Worm (Caenorhabditis elegans) whole organism, mixed stage, embryonic: ENCODE measurements around the gene B0416.10.

Experiments
- M03D4.4 ChIP-seq: sonication (generic microtip); optimal IDR thresholded peaks from 2 replicates; lab custom pipeline; 2017; ENCODE audit warnings: mild to moderate bottlenecking, missing genetic modification characterization, missing compliant biosample characterization
- bed-3 ChIP-seq: fragments of 200-800 bp; sonication (Bioruptor generic); optimal IDR thresholded peaks from 3 replicates; lab custom pipeline; 2018; ENCODE audit warnings: mild to moderate bottlenecking, missing genetic modification characterization, moderate library complexity, missing compliant biosample characterization
- ceh-39 ChIP-seq: fragments of 150-350 bp; optimal IDR thresholded peaks from 2 replicates; lab custom pipeline; 2014; ENCODE audit warnings: missing biosample characterization, missing genetic modification characterization
- ceh-43 ChIP-seq: fragments of 200-800 bp; sonication (Bioruptor generic); optimal IDR thresholded peaks from 2 replicates; lab custom pipeline; 2018; ENCODE audit warnings: mild to moderate bottlenecking, missing genetic modification characterization, moderate library complexity, missing compliant biosample characterization
- ceh-83 ChIP-seq: fragments of 200-800 bp; sonication (Bioruptor generic); optimal IDR thresholded peaks from 2 replicates; lab custom pipeline; 2018; ENCODE audit warnings: mild to moderate bottlenecking, missing genetic modification characterization, missing compliant biosample characterization
- ces-1 ChIP-seq: fragments of 150-350 bp; optimal IDR thresholded peaks from 2 replicates; lab custom pipeline; 2014; ENCODE audit warnings: missing biosample characterization, missing genetic modification reagents, missing genetic modification characterization
- elt-1 ChIP-seq: sonication (generic microtip); optimal IDR thresholded peaks from 2 replicates; lab custom pipeline; 2017; ENCODE audit warnings: missing genetic modification characterization, mild to moderate bottlenecking, missing compliant biosample characterization, antibody characterized with exemption, moderate library complexity, borderline replicate concordance; ENCODE audit not compliant: insufficient read depth
- elt-3 ChIP-seq: fragments of 150-350 bp; optimal IDR thresholded peaks from 2 replicates; lab custom pipeline; 2014; ENCODE audit warnings: missing biosample characterization, missing genetic modification characterization
- flh-1 ChIP-seq: fragments of 200-800 bp; sonication (Bioruptor generic); optimal IDR thresholded peaks from 2 replicates; lab custom pipeline; 2018; ENCODE audit warnings: mild to moderate bottlenecking, missing genetic modification characterization, moderate library complexity, missing compliant biosample characterization
- ham-2 ChIP-seq: fragments of 200-800 bp; sonication (Bioruptor generic); optimal IDR thresholded peaks from 2 replicates; lab custom pipeline; 2018; ENCODE audit warnings: mild to moderate bottlenecking, missing genetic modification characterization, missing compliant biosample characterization
- hlh-1 ChIP-seq: fragments of 150-350 bp; optimal IDR thresholded peaks from 2 replicates; lab custom pipeline; 2014; ENCODE audit warnings: missing biosample characterization, missing genetic modification reagents, missing genetic modification characterization
- lin-13 ChIP-seq: fragments of 150-350 bp; optimal IDR thresholded peaks from 2 replicates; lab custom pipeline; 2014; ENCODE audit warnings: missing biosample characterization, missing genetic modification characterization
- lin-32 ChIP-seq: fragments of 200-800 bp; sonication (Bioruptor generic); optimal IDR thresholded peaks from 2 replicates; lab custom pipeline; 2018; ENCODE audit warnings: mild to moderate bottlenecking, missing genetic modification characterization, missing compliant biosample characterization
- lsy-2 ChIP-seq: fragments of 150-350 bp; optimal IDR thresholded peaks from 2 replicates; lab custom pipeline; 2014; ENCODE audit warnings: missing biosample characterization, missing genetic modification characterization
- mab-5 ChIP-seq: fragments of 150-350 bp; optimal IDR thresholded peaks from 2 replicates; lab custom pipeline; 2014; ENCODE audit warnings: missing biosample characterization, missing genetic modification characterization
- mep-1 ChIP-seq: fragments of 150-350 bp; optimal IDR thresholded peaks from 2 replicates; lab custom pipeline; 2017; ENCODE audit warnings: missing biosample characterization, missing genetic modification reagents, missing genetic modification characterization, inconsistent platforms
- mls-2 ChIP-seq: sonication (generic microtip); optimal IDR thresholded peaks from 2 replicates; lab custom pipeline; 2016; ENCODE audit warnings: mild to moderate bottlenecking, missing genetic modification characterization, moderate library complexity, missing compliant biosample characterization
- nhr-12 ChIP-seq: fragments of 150-350 bp; optimal IDR thresholded peaks from 2 replicates; lab custom pipeline; 2014; ENCODE audit warnings: missing biosample characterization, missing genetic modification characterization
- nhr-2 ChIP-seq: fragments of 150-350 bp; optimal IDR thresholded peaks from 2 replicates; lab custom pipeline; 2014; ENCODE audit warnings: missing biosample characterization, missing genetic modification characterization
- nhr-28 ChIP-seq: fragments of 150-350 bp; optimal IDR thresholded peaks from 2 replicates; lab custom pipeline; 2014; ENCODE audit warnings: missing biosample characterization, missing genetic modification characterization
- nhr-76 ChIP-seq: sonication (generic microtip); optimal IDR thresholded peaks from 2 replicates; lab custom pipeline; 2017; ENCODE audit warnings: missing biosample characterization, missing genetic modification characterization
- pha-4 ChIP-seq: fragments of 150-350 bp; optimal IDR thresholded peaks from 2 replicates; lab custom pipeline; 2018; ENCODE audit warnings: missing biosample characterization, missing genetic modification reagents, missing genetic modification characterization
- sem-2 ChIP-seq: fragments of 200-800 bp; sonication (Bioruptor generic); optimal IDR thresholded peaks from 2 replicates; lab custom pipeline; 2018; ENCODE audit warnings: mild to moderate bottlenecking, missing genetic modification characterization, missing compliant biosample characterization
- sptf-1 ChIP-seq: sonication (generic microtip); optimal IDR thresholded peaks from 2 replicates; lab custom pipeline; 2017; ENCODE audit warnings: mild to moderate bottlenecking, missing genetic modification characterization, moderate library complexity, missing compliant biosample characterization
- tbx-8 ChIP-seq: fragments of 200-800 bp; sonication (Bioruptor generic); optimal IDR thresholded peaks from 2 replicates; lab custom pipeline; 2018; ENCODE audit warnings: mild to moderate bottlenecking, missing genetic modification characterization, moderate library complexity, missing compliant biosample characterization
- unc-39 ChIP-seq: fragments of 150-350 bp; optimal IDR thresholded peaks from 2 replicates; lab custom pipeline; 2014; ENCODE audit warnings: missing biosample characterization, missing genetic modification characterization
- unc-62 ChIP-seq: fragments of 150-350 bp; optimal IDR thresholded peaks from 2 replicates; lab custom pipeline; 2014; ENCODE audit warnings: missing biosample characterization, missing genetic modification reagents, missing genetic modification characterization
- zip-8 ChIP-seq: fragments of 150-350 bp; optimal IDR thresholded peaks from 2 replicates; lab custom pipeline; 2014; ENCODE audit warnings: missing biosample characterization, missing genetic modification characterization
- ztf-11 ChIP-seq: fragments of 150-350 bp; optimal IDR thresholded peaks from 2 replicates; lab custom pipeline; 2014; ENCODE audit warnings: missing biosample characterization, missing genetic modification characterization

B0416.10 gene

DNA sequence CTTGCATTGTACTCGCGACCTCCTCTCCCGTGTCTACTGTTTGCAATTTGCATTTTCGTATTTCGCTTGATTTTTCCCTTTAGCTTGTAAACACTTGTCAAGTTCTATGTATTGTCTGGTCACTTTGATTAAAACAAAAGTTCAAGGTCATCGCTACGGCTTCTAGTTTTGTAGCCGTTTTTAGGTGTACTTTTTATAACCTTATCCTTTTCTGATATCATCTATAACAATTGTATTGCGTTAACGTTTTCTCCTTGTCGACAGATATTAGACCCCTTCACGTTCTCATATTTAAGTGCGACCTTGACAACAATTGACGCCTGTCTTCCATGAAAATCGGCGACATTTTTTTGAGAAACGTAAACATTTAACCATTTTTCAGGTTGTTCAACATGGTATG is 27.8 kb downstream of the B0416.10 start:
- TF ChIP-seq M03D4.4 (tag; lab: Kevin White, UChicago) = no peak
- TF ChIP-seq elt-3 (tag; lab: Kevin White, UChicago) = no peak
- no peak for TF ChIP-seq ceh-43 (GFP tag; lab: Kevin White, UChicago)
- TF ChIP-seq pha-4 (tag; lab: Kevin White, UChicago) = no peak
- TF ChIP-seq nhr-12 (tag; lab: Kevin White, UChicago) = no peak
- TF ChIP-seq nhr-2 (tag; lab: Kevin White, UChicago) = no peak
- TF ChIP-seq sem-2 (GFP tag; lab: Kevin White, UChicago) = no peak
- TF ChIP-seq lin-13 (tag; lab: Kevin White, UChicago) = no peak
- TF ChIP-seq sptf-1 (tag; lab: Kevin White, UChicago) = no peak
- no peak for TF ChIP-seq mls-2 (tag; lab: Kevin White, UChicago)
- no peak for TF ChIP-seq mab-5 (tag; lab: Kevin White, UChicago)
- TF ChIP-seq elt-1 (tag; lab: Kevin White, UChicago) = no peak
- TF ChIP-seq mep-1 (tag; lab: Kevin White, UChicago) = no peak
- no peak for TF ChIP-seq tbx-8 (GFP tag; lab: Kevin White, UChicago)

DNA sequence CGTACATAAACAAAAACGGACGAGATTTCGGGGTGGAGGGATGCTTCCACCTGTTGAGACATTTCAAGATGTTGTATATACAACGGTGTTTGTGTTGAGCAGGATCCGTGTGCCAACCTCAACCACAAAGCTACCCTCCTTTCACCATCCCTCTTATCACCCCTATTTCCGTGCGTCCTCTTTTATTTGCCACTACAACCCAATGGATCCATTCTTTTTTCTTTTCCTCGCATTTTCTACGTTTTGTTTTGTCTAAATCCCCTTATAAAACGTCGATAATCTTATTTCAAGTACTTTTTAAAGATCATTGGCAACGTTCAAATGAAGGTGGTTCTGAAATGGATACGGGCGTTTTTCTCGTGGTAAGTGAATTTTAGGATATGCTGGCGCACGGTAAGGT is 31.2 kb downstream of the B0416.10 start, which contains the start of gene gpa-12:
gpa-12 (plus strand) TSS at position 301 of the 400 bp plus-strand sequence.
- TF ChIP-seq unc-39 (no peak), bed-3 (GFP tag; lab: Kevin White, UChicago) (no peak)

DNA sequence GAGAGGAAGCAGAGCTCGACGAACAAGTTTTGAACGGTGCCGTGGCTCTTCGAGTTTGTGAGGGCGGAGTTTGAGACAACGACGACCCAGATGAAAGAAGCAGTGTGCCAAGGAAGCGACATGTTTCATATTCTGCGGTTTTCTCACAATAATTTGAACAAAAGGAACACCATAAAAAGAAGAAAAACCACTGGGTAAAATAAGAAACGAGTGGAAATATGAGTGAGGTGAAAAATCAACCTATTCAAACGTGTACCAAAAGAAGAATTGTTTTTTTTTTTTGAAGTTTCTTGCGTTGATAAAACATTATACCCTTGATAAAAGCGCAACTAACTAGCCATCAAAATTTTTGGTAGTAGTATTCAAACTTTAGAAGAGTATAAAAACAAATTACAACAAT is 32.4 kb downstream of the B0416.10 start, which contains the start of gene lgc-4:
lgc-4 (minus strand) TSS at position 101 of the 400 bp plus-strand sequence.
- TF ChIP-seq elt-1 (tag; lab: Kevin White, UChicago) (no peak), mep-1 (tag; lab: Kevin White, UChicago) (no peak), ceh-39 (tag; lab: Kevin White, UChicago) (no peak), tbx-8 (GFP tag; lab: Kevin White, UChicago) (no peak), nhr-28 (no peak), ceh-83 (no peak), ceh-43 (GFP tag; lab: Kevin White, UChicago) (no peak), hlh-1 (tag; lab: Kevin White, UChicago) (no peak), mab-5 (tag; lab: Kevin White, UChicago) (no peak), nhr-2 (tag; lab: Kevin White, UChicago) (no peak)

DNA sequence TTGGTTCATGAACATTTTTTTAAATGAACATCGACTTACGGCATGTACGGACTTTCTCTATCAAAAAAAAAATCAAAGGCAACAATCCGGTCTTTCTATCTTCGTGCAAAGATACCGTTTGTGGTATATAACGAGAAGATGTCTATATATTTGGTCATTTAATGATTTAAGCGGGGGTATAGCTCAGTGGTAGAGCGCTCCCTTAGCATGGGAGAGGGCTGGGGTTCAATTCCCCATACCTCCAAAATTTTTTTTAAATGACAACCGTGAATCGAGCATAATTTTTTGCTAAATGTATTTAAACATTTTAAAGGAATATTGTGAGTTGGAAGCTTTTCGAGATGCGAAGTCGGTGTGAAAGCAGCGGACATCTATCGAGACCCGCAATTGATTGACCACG is 35.8 kb downstream of the B0416.10 start:
- TF ChIP-seq lsy-2 (tag; lab: Kevin White, UChicago) (no peak), hlh-1 (tag; lab: Kevin White, UChicago) (no peak), lin-32 (GFP tag; lab: Kevin White, UChicago) (no peak)
- TF ChIP-seq, all 35 proteins: peak for 0

DNA sequence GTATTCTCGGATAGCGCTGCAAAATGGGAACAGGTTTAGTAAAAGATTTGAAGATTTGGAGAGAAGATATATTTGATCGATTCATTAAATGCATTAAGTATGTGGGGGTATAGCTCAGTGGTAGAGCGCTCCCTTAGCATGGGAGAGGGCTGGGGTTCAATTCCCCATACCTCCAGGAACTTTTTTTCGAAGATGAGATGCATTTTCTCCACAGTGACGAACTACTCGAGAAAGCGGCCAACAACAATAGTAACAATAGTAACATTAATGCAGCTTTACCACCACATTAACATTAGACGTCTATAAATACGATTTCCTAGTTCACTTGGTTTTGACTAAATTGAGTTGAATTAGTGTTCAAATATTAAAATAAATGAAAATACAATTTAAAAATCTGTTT is 36.8 kb downstream of the B0416.10 start:
- TF ChIP-seq M03D4.4 (tag; lab: Kevin White, UChicago) = no peak
- no peak for TF ChIP-seq unc-62 (GFP tag; lab: Kevin White, UChicago)
- TF ChIP-seq bed-3 (GFP tag; lab: Kevin White, UChicago) = no peak
- no peak for TF ChIP-seq ceh-39 (tag; lab: Kevin White, UChicago)
- TF ChIP-seq lin-32 (GFP tag; lab: Kevin White, UChicago) = no peak

DNA sequence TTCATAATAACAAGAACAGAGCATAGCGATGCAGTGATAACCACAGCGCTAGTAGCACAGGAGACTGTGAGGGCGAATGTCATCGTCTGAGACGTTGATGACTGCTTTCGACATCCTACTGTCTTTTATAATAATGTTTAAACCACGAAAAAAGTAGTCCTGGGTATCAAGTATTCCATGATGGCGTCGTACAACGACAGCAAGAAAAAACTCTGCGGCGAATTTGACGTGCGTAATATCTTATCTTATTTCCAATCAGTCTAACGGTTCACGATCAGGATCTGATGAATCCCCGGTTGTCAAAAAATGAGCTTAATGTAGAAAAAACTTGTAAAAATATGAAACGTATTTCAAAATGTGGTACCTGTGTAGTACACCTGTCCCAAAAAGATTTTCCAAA is 40.0 kb downstream of the B0416.10 start, which contains the start of gene col-175:
col-175 (minus strand) TSS at position 101 of the 400 bp plus-strand sequence.
- TF ChIP-seq mep-1 (tag; lab: Kevin White, UChicago) = no peak
- no peak for TF ChIP-seq nhr-76
- no peak for TF ChIP-seq ztf-11 (tag; lab: Kevin White, UChicago)
- TF ChIP-seq ces-1 (GFP tag; lab: Kevin White, UChicago) = no peak
- no peak for TF ChIP-seq ceh-83
- no peak for TF ChIP-seq bed-3 (GFP tag; lab: Kevin White, UChicago)
- TF ChIP-seq lin-13 (tag; lab: Kevin White, UChicago) = no peak
- TF ChIP-seq lsy-2 (tag; lab: Kevin White, UChicago) = no peak
- TF ChIP-seq nhr-12 (tag; lab: Kevin White, UChicago) = no peak
- TF ChIP-seq ham-2 (GFP tag; lab: Kevin White, UChicago) = no peak
- no peak for TF ChIP-seq zip-8 (tag; lab: Kevin White, UChicago)
- no peak for TF ChIP-seq ceh-43 (GFP tag; lab: Kevin White, UChicago)
- TF ChIP-seq tbx-8 (GFP tag; lab: Kevin White, UChicago) = no peak
- no peak for TF ChIP-seq flh-1
